Fruit fly (Drosophila melanogaster) whole organism, prepupa: ENCODE measurements around the gene Ccz1.

Experiments
- CG10669 ChIP-seq: fragments of 200-800 bp; sonication (Bioruptor generic); optimal IDR thresholded peaks from 3 replicates; lab custom pipeline; 2018; ENCODE audit warnings: missing biosample characterization, mild to moderate bottlenecking, missing genetic modification characterization, moderate library complexity
- CG11762 ChIP-seq: fragments of 200-800 bp; sonication (Bioruptor generic); optimal IDR thresholded peaks from 3 replicates; lab custom pipeline; 2016; ENCODE audit warnings: missing biosample characterization, missing genetic modification characterization; ENCODE audit not compliant: insufficient read depth
- CG3919 ChIP-seq: fragments of 200-800 bp; sonication (Bioruptor generic); optimal IDR thresholded peaks from 3 replicates; lab custom pipeline; 2016; ENCODE audit warnings: missing biosample characterization, missing genetic modification characterization
- CG6276 ChIP-seq: fragments of 200-800 bp; sonication (Bioruptor generic); optimal IDR thresholded peaks from 2 replicates; lab custom pipeline; 2017; ENCODE audit warnings: missing biosample characterization, mild to moderate bottlenecking, missing genetic modification characterization
- CG6854 ChIP-seq: fragments of 200-800 bp; sonication (Bioruptor generic); optimal IDR thresholded peaks from 2 replicates; lab custom pipeline; 2017; ENCODE audit warnings: missing biosample characterization, mild to moderate bottlenecking, missing genetic modification characterization
- Eip93F ChIP-seq: fragments of 200-800 bp; sonication (Bioruptor generic); optimal IDR thresholded peaks from 2 replicates; lab custom pipeline; 2016; ENCODE audit warnings: missing biosample characterization, mild to moderate bottlenecking, missing genetic modification characterization
- Hr38 ChIP-seq: sonication (Bioruptor generic); optimal IDR thresholded peaks from 2 replicates; lab custom pipeline; 2016; ENCODE audit warnings: missing biosample characterization, missing genetic modification characterization
- Met ChIP-seq: fragments of 200-800 bp; sonication (Bioruptor generic); optimal IDR thresholded peaks from 3 replicates; lab custom pipeline; 2016; ENCODE audit warnings: missing biosample characterization, missing genetic modification characterization
- Smox ChIP-seq: fragments of 200-800 bp; sonication (Bioruptor generic); optimal IDR thresholded peaks from 3 replicates; lab custom pipeline; 2016; ENCODE audit warnings: missing biosample characterization, missing genetic modification characterization
- Sox15 ChIP-seq: fragments of 200-800 bp; sonication (Bioruptor generic); optimal IDR thresholded peaks from 3 replicates; lab custom pipeline; 2016; ENCODE audit warnings: missing biosample characterization, missing genetic modification characterization
- fd59A ChIP-seq: fragments of 200-800 bp; sonication (Bioruptor generic); optimal IDR thresholded peaks from 2 replicates; lab custom pipeline; 2017; ENCODE audit warnings: missing biosample characterization, mild to moderate bottlenecking, missing genetic modification characterization, missing genetic modification reagents
- fkh ChIP-seq: fragments of 200-800 bp; sonication (Bioruptor generic); optimal IDR thresholded peaks from 3 replicates; lab custom pipeline; 2017; ENCODE audit warnings: missing biosample characterization, mild to moderate bottlenecking, missing genetic modification characterization, moderate library complexity
- net ChIP-seq: fragments of 200-800 bp; sonication (Bioruptor generic); optimal IDR thresholded peaks from 3 replicates; lab custom pipeline; 2016; ENCODE audit warnings: missing biosample characterization, missing genetic modification characterization
- pdm3 ChIP-seq: fragments of 200-800 bp; sonication (Bioruptor generic); optimal IDR thresholded peaks from 3 replicates; lab custom pipeline; 2016; ENCODE audit warnings: missing biosample characterization, missing genetic modification characterization

DNA sequence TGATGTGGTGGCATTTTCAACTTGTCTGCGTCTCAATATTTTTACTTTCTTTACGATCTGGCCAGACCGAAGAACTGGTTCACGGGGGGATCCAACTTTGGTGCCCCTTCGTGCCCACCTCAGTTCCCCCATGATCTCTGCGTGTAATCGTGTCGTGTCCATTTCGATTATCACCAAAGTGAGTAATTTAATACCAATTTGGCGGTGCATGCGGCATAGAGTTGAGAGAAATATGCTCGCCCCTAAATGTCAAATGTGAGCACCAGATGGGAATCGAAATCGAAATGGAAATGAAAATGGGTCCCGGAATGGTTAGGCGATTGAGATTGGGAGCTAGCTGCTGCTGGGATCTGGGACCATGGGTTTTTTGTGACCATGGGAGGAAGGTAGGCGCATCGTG is 27.7 kb downstream of the Ccz1 start:
- no peak for TF ChIP-seq Sox15 (GFP tag; lab: Kevin White, UChicago)
- TF ChIP-seq CG10669 (GFP tag; lab: Kevin White, UChicago) = no peak
- TF ChIP-seq Eip93F (GFP tag; lab: Kevin White, UChicago) = no peak
- TF ChIP-seq CG11762 (GFP tag; lab: Kevin White, UChicago) = no peak
- TF ChIP-seq CG3919 = no peak
- TF ChIP-seq Smox = no peak
- TF ChIP-seq fkh (GFP tag; lab: Kevin White, UChicago) = no peak
- no peak for TF ChIP-seq CG6276
- TF ChIP-seq fd59A (GFP tag; lab: Kevin White, UChicago) = no peak
- no peak for TF ChIP-seq net
- no peak for TF ChIP-seq Met
- TF ChIP-seq pdm3 (GFP tag; lab: Kevin White, UChicago) = no peak
- no peak for TF ChIP-seq Hr38 (GFP tag; lab: Kevin White, UChicago)
- no peak for TF ChIP-seq CG6854 (GFP tag; lab: Kevin White, UChicago)
